Worm (Caenorhabditis elegans): ENCODE data around the gene ets-4.

- TF ChIP-seq F33H1.4 (GFP tag; IDR thresholded peaks at IDR 0.05) = no peak
- TF ChIP-seq D2030.7 (GFP tag; IDR thresholded peaks at IDR 0.05) = no peak
- TF ChIP-seq attf-3 (GFP tag; conservative IDR thresholded peaks at IDR 0.05) = no peak
- TF ChIP-seq nhr-27 (tag; optimal IDR thresholded peaks at IDR 0.05) = no peak
- TF ChIP-seq snpc-3.4 (tag; optimal IDR thresholded peaks at IDR 0.05) = no peak
- no peak for TF ChIP-seq unc-62 (GFP tag; optimal IDR thresholded peaks at IDR 0.05)
- TF ChIP-seq Y67H2A.10 (GFP tag; conservative IDR thresholded peaks at IDR 0.05) = no peak
- no peak for TF ChIP-seq egl-18 (GFP tag; IDR thresholded peaks at IDR 0.05)
These were observed 25.0 kb downstream of the ets-4 start for ce11 chrX:6543665-6544064.
